Fruit fly (Drosophila melanogaster) whole organism, embryonic: ENCODE data around the gene CalpB.
A peak's percentile ranks its signal among the peaks of the same experiment; 100 is the strongest.

Experiments used
- Aef1 ChIP-seq: fragments of 200-800 bp; sonication (Bioruptor generic); IDR thresholded peaks from 3 replicates; pipeline ENCODE4 v1.3.6; 2022; ENCODE audit warnings: missing biosample characterization, missing genetic modification characterization
- Asciz ChIP-seq: fragments of 200-800 bp; sonication (Bioruptor generic); optimal IDR thresholded peaks from 2 replicates; lab custom pipeline; 2017; ENCODE audit warnings: missing biosample characterization, mild to moderate bottlenecking, missing genetic modification characterization, missing genetic modification reagents
- CG10462 ChIP-seq: fragments of 200-800 bp; sonication (Bioruptor generic); optimal IDR thresholded peaks from 2 replicates; lab custom pipeline; 2016; ENCODE audit warnings: missing biosample characterization, missing genetic modification characterization
- CG11504 ChIP-seq: fragments of 200-800 bp; sonication (Bioruptor generic); optimal IDR thresholded peaks from 3 replicates; lab custom pipeline; 2019; ENCODE audit warnings: missing biosample characterization, mild to moderate bottlenecking, missing genetic modification characterization, moderate library complexity
- CG12236 ChIP-seq: fragments of 200-800 bp; sonication (Bioruptor generic); optimal IDR thresholded peaks from 2 replicates; lab custom pipeline; 2016; ENCODE audit warnings: missing biosample characterization, missing genetic modification characterization
- CG12744 ChIP-seq: fragments of 200-800 bp; sonication (Bioruptor generic); optimal IDR thresholded peaks from 2 replicates; lab custom pipeline; 2016; ENCODE audit warnings: missing biosample characterization, missing genetic modification characterization
- CG13287 ChIP-seq: fragments of 200-800 bp; sonication (Bioruptor generic); IDR thresholded peaks from 2 replicates; pipeline ENCODE4 v1.3.6; 2022; ENCODE audit warnings: missing biosample characterization, missing genetic modification characterization; ENCODE audit not compliant: partially characterized antibody
- CG17359 ChIP-seq: fragments of 200-800 bp; sonication (Bioruptor generic); optimal IDR thresholded peaks from 3 replicates; lab custom pipeline; 2018; ENCODE audit warnings: missing biosample characterization, mild to moderate bottlenecking, missing genetic modification characterization, moderate library complexity
- CG17802 ChIP-seq: fragments of 200-800 bp; sonication (Bioruptor generic); optimal IDR thresholded peaks from 2 replicates; lab custom pipeline; 2018; ENCODE audit warnings: missing biosample characterization, mild to moderate bottlenecking, missing genetic modification characterization, moderate library complexity
- CG2712 ChIP-seq: fragments of 200-800 bp; optimal IDR thresholded peaks from 3 replicates; lab custom pipeline; 2019; ENCODE audit warnings: missing biosample characterization, mild to moderate bottlenecking, missing genetic modification characterization, moderate library complexity
- CG3065 ChIP-seq: fragments of 200-800 bp; sonication (Bioruptor generic); optimal IDR thresholded peaks from 2 replicates; lab custom pipeline; 2016; ENCODE audit warnings: missing biosample characterization, missing genetic modification characterization
- CG3163 ChIP-seq: fragments of 200-800 bp; sonication (Bioruptor generic); optimal IDR thresholded peaks from 3 replicates; lab custom pipeline; 2016; ENCODE audit warnings: missing biosample characterization, missing genetic modification characterization
- CG34376 ChIP-seq: fragments of 200-800 bp; sonication (Bioruptor generic); optimal IDR thresholded peaks from 2 replicates; lab custom pipeline; 2018; ENCODE audit warnings: missing biosample characterization, mild to moderate bottlenecking, missing genetic modification characterization
- CG3726 ChIP-seq: fragments of 200-800 bp; sonication (Bioruptor generic); IDR thresholded peaks from 3 replicates; pipeline ENCODE4, ENCODE4 v1.3.6; 2022; ENCODE audit warnings: missing biosample characterization, missing genetic modification characterization
- CG6791 ChIP-seq: fragments of 200-800 bp; sonication (Bioruptor generic); IDR thresholded peaks from 3 replicates; pipeline ENCODE4 v1.3.6; 2022; ENCODE audit warnings: missing biosample characterization, missing genetic modification characterization; ENCODE audit not compliant: partially characterized antibody
- CG8281 ChIP-seq: fragments of 200-800 bp; sonication (Bioruptor generic); optimal IDR thresholded peaks from 2 replicates; lab custom pipeline; 2018; ENCODE audit warnings: missing biosample characterization, mild to moderate bottlenecking, missing genetic modification characterization, moderate library complexity
- CG8359 ChIP-seq: fragments of 200-800 bp; sonication (Bioruptor generic); optimal IDR thresholded peaks from 2 replicates; lab custom pipeline; 2017; ENCODE audit warnings: missing biosample characterization, mild to moderate bottlenecking, missing genetic modification characterization, borderline replicate concordance
- CG8765 ChIP-seq: fragments of 200-800 bp; sonication (Bioruptor generic); IDR thresholded peaks from 2 replicates; pipeline ENCODE4 v1.3.6; 2022; ENCODE audit warnings: missing biosample characterization, missing genetic modification characterization
- Dad ChIP-seq: fragments of 200-800 bp; sonication (Bioruptor generic); optimal IDR thresholded peaks from 3 replicates; lab custom pipeline; 2016; ENCODE audit warnings: missing biosample characterization, missing genetic modification characterization
- Doc2 ChIP-seq: fragments of 200-800 bp; sonication (Bioruptor generic); IDR thresholded peaks from 2 replicates; pipeline ENCODE4 v1.3.6; 2022; ENCODE audit warnings: missing biosample characterization, missing genetic modification characterization
- Dref ChIP-seq: fragments of 200-800 bp; sonication (Bioruptor generic); IDR thresholded peaks from 2 replicates; pipeline ENCODE4 v1.3.6; 2022; ENCODE audit warnings: missing biosample characterization, missing genetic modification characterization
- E2f1 ChIP-seq: fragments of 200-800 bp; sonication (Bioruptor generic); IDR thresholded peaks from 2 replicates; pipeline ENCODE4 v1.3.6; 2022; ENCODE audit warnings: missing biosample characterization, missing genetic modification characterization
- HmgD ChIP-seq: fragments of 200-800 bp; sonication (Bioruptor generic); optimal IDR thresholded peaks from 3 replicates; lab custom pipeline; 2016; ENCODE audit warnings: missing biosample characterization, missing genetic modification characterization
- Kr ChIP-seq: fragments of 200-800 bp; sonication (Bioruptor generic); optimal IDR thresholded peaks from 2 replicates; lab custom pipeline; 2017; ENCODE audit warnings: missing biosample characterization, mild to moderate bottlenecking, missing genetic modification characterization
- MESR4 ChIP-seq: fragments of 200-800 bp; sonication (Bioruptor generic); optimal IDR thresholded peaks from 2 replicates; lab custom pipeline; 2018; ENCODE audit warnings: missing biosample characterization, mild to moderate bottlenecking, missing genetic modification characterization, moderate library complexity
- NK7.1 ChIP-seq: fragments of 200-800 bp; sonication (Bioruptor generic); optimal IDR thresholded peaks from 3 replicates; lab custom pipeline; 2016; ENCODE audit warnings: missing biosample characterization, missing genetic modification characterization
- PHDP ChIP-seq: fragments of 200-800 bp; sonication (Bioruptor generic); optimal IDR thresholded peaks from 3 replicates; lab custom pipeline; 2018; ENCODE audit warnings: missing biosample characterization, mild to moderate bottlenecking, missing genetic modification characterization, moderate library complexity
- Side ChIP-seq: fragments of 200-800 bp; sonication (Bioruptor generic); optimal IDR thresholded peaks from 2 replicates; lab custom pipeline; 2016; ENCODE audit warnings: missing biosample characterization, missing genetic modification characterization
- abd-A ChIP-seq: fragments of 200-800 bp; sonication (Bioruptor generic); optimal IDR thresholded peaks from 3 replicates; lab custom pipeline; 2019; ENCODE audit warnings: missing biosample characterization, mild to moderate bottlenecking, missing genetic modification characterization, moderate library complexity
- az2 ChIP-seq: fragments of 200-800 bp; sonication (Bioruptor generic); optimal IDR thresholded peaks from 3 replicates; lab custom pipeline; 2016; ENCODE audit warnings: missing biosample characterization, missing genetic modification characterization
- chm ChIP-seq: fragments of 200-800 bp; sonication (Bioruptor generic); IDR thresholded peaks from 2 replicates; pipeline ENCODE4 v1.3.6; 2022; ENCODE audit warnings: missing biosample characterization, missing genetic modification characterization
- chn ChIP-seq: fragments of 200-800 bp; sonication (Bioruptor generic); optimal IDR thresholded peaks from 2 replicates; lab custom pipeline; 2016; ENCODE audit warnings: missing biosample characterization, missing genetic modification characterization
- crc ChIP-seq: fragments of 200-800 bp; sonication (Bioruptor generic); optimal IDR thresholded peaks from 2 replicates; lab custom pipeline; 2016; ENCODE audit warnings: missing biosample characterization, missing genetic modification characterization
- danr ChIP-seq: fragments of 200-800 bp; sonication (Bioruptor generic); IDR thresholded peaks from 2 replicates; pipeline ENCODE4 v1.3.6; 2022; ENCODE audit warnings: missing biosample characterization, missing genetic modification characterization
- dimm ChIP-seq: fragments of 200-800 bp; sonication (Bioruptor generic); IDR thresholded peaks from 2 replicates; pipeline ENCODE4 v1.3.6; 2022; ENCODE audit warnings: missing biosample characterization, missing genetic modification characterization
- fd3F ChIP-seq: fragments of 200-800 bp; sonication (Bioruptor generic); optimal IDR thresholded peaks from 2 replicates; lab custom pipeline; 2018; ENCODE audit warnings: missing biosample characterization, mild to moderate bottlenecking, missing genetic modification characterization, moderate library complexity
- gsb-n ChIP-seq: fragments of 200-800 bp; sonication (Bioruptor generic); optimal IDR thresholded peaks from 3 replicates; lab custom pipeline; 2018; ENCODE audit warnings: missing biosample characterization, mild to moderate bottlenecking, missing genetic modification characterization
- her ChIP-seq: fragments of 200-800 bp; sonication (Bioruptor generic); optimal IDR thresholded peaks from 2 replicates; lab custom pipeline; 2016; ENCODE audit warnings: missing biosample characterization, missing genetic modification characterization
- kay ChIP-seq: fragments of 200-800 bp; sonication (Bioruptor generic); optimal IDR thresholded peaks from 2 replicates; lab custom pipeline; 2016; ENCODE audit warnings: missing biosample characterization, missing genetic modification characterization
- lilli ChIP-seq: fragments of 200-800 bp; sonication (Bioruptor generic); optimal IDR thresholded peaks from 3 replicates; lab custom pipeline; 2016; ENCODE audit warnings: missing biosample characterization, missing genetic modification characterization
- lola ChIP-seq, 3 experiments: fragments of >200 bp in 2 of 3; fragments of 200-800 bp in 1 of 3; sonication (Bioruptor generic) in 1 of 3; optimal IDR thresholded peaks; 2 replicates each; lab custom pipeline; 2017 to 2019; ENCODE audit warnings: missing biosample characterization in 3 of 3, missing genetic modification characterization in 3 of 3, mild to moderate bottlenecking in 1 of 3, moderate library complexity in 1 of 3
- org-1 ChIP-seq: fragments of 200-800 bp; sonication (Bioruptor generic); optimal IDR thresholded peaks from 2 replicates; lab custom pipeline; 2017; ENCODE audit warnings: missing biosample characterization, missing genetic modification characterization
- pfk ChIP-seq: fragments of 200-800 bp; sonication (Bioruptor generic); optimal IDR thresholded peaks from 2 replicates; lab custom pipeline; 2018; ENCODE audit warnings: missing biosample characterization, mild to moderate bottlenecking, missing genetic modification characterization, moderate library complexity
- prd ChIP-seq, 3 experiments: fragments of >200 bp in 2 of 3; fragments of 200-800 bp in 1 of 3; sonication (Bioruptor generic) in 1 of 3; optimal IDR thresholded peaks in 2 of 3; IDR thresholded peaks in 1 of 3; 2 replicates in 2 of 3; 3 replicates in 1 of 3; pipeline versions ENCODE4 v1.3.6 to Lab custom; 2017 to 2022; ENCODE audit warnings: missing biosample characterization in 1 of 3, missing genetic modification characterization in 1 of 3
- seq ChIP-seq: fragments of 200-800 bp; sonication (Bioruptor generic); IDR thresholded peaks from 2 replicates; pipeline ENCODE4 v1.3.6; 2022; ENCODE audit warnings: missing biosample characterization, missing genetic modification characterization
- stc ChIP-seq: fragments of 200-800 bp; sonication (Bioruptor generic); IDR thresholded peaks from 2 replicates; pipeline ENCODE4 v1.3.6; 2022; ENCODE audit warnings: missing biosample characterization, missing genetic modification characterization
- tio ChIP-seq: fragments of 200-800 bp; sonication (Bioruptor generic); optimal IDR thresholded peaks from 2 replicates; lab custom pipeline; 2017; ENCODE audit warnings: missing biosample characterization, missing genetic modification characterization, inconsistent platforms
- tna ChIP-seq: fragments of 200-800 bp; sonication (Bioruptor generic); IDR thresholded peaks from 2 replicates; pipeline ENCODE4 v1.3.6; 2022; ENCODE audit warnings: missing biosample characterization, missing genetic modification characterization; ENCODE audit not compliant: partially characterized antibody
- unpg ChIP-seq: fragments of 200-800 bp; sonication (Bioruptor generic); optimal IDR thresholded peaks from 3 replicates; lab custom pipeline; 2018; ENCODE audit warnings: missing biosample characterization, mild to moderate bottlenecking, missing genetic modification characterization, moderate library complexity

Gene CalpB

dm6 chr3L:9888630-9889130 is at the start of gene CalpB, which contains the start of gene Taf2 (continued):
- peak; percentile 27 for TF ChIP-seq Dad (GFP tag; lab: Kevin White, UChicago)
- TF ChIP-seq chn, result peak; percentile 58
- peak; percentile 64 for TF ChIP-seq CG8359 (GFP tag; lab: Kevin White, UChicago)
- TF ChIP-seq HmgD, result peak; percentile 11
- TF ChIP-seq stc (GFP tag; lab: Robert Waterston, UW), result peak; percentile 86
- no peak for TF ChIP-seq pfk
- peak in 1 of 3 experiments; percentile 89 for TF ChIP-seq lola (GFP tag; optimal IDR thresholded peaks at IDR 0.05; lab: Kevin White, UChicago)
- no peak for TF ChIP-seq prd (optimal IDR thresholded peaks at IDR 0.05; lab: Kevin White, UChicago)
- peak; percentile 78; the same call in 2 of the 3 replicates for TF ChIP-seq prd (GFP tag; IDR thresholded peaks at IDR 0.05; lab: Robert Waterston, UW)
- TF ChIP-seq CG13287 (GFP tag; lab: Robert Waterston, UW), result peak; percentile 29
- TF ChIP-seq CG3163 (GFP tag; lab: Kevin White, UChicago), result peak; percentile 42
- TF ChIP-seq CG17802 (tag; lab: Kevin White, UChicago), result peak; percentile 29
- TF ChIP-seq Kr, result no peak
- TF ChIP-seq dimm (GFP tag; lab: Robert Waterston, UW), result peak; percentile 44; the same call in 1 of the 2 replicates
- peak; percentile 59; the same call in 1 of the 2 replicates for TF ChIP-seq danr (GFP tag; lab: Robert Waterston, UW)
- peak; percentile 91 for TF ChIP-seq gsb-n
- peak; percentile 56; the same call in 1 of the 2 replicates for TF ChIP-seq seq
- TF ChIP-seq CG12236, result no peak
- TF ChIP-seq crc (GFP tag; lab: Kevin White, UChicago), result no peak
- no peak for TF ChIP-seq CG3065
- peak; percentile 74 for TF ChIP-seq Asciz (GFP tag; lab: Kevin White, UChicago)
- TF ChIP-seq tna (GFP tag; lab: Robert Waterston, UW), result no peak
- peak; percentile 76 for TF ChIP-seq Aef1 (GFP tag; lab: Robert Waterston, UW)
- TF ChIP-seq CG8281 (tag; lab: Kevin White, UChicago), result peak; percentile 73
- peak; percentile 86 for TF ChIP-seq unpg (GFP tag; lab: Kevin White, UChicago)
- peak; percentile 34; the same call in 1 of the 3 replicates for TF ChIP-seq CG6791 (GFP tag; lab: Robert Waterston, UW)
- no peak for TF ChIP-seq Doc2
- TF ChIP-seq PHDP (tag; lab: Kevin White, UChicago), result peak; percentile 90
- no peak for TF ChIP-seq her (GFP tag; lab: Kevin White, UChicago)
- TF ChIP-seq kay (GFP tag; lab: Kevin White, UChicago), result peak; percentile 96
- TF ChIP-seq CG17359 (tag; lab: Kevin White, UChicago), result peak; percentile 87
- TF ChIP-seq CG11504 (tag; lab: Kevin White, UChicago), result peak; percentile 96
- TF ChIP-seq Dref (GFP tag; lab: Robert Waterston, UW), result no peak
- TF ChIP-seq abd-A (tag; lab: Kevin White, UChicago), result no peak
- no peak for TF ChIP-seq CG12744 (GFP tag; lab: Kevin White, UChicago)
- TF ChIP-seq CG10462 (GFP tag; lab: Kevin White, UChicago), result peak; percentile 67
- TF ChIP-seq CG8765 (GFP tag; lab: Robert Waterston, UW), result no peak
- no peak for TF ChIP-seq NK7.1
- TF ChIP-seq CG34376 (GFP tag; lab: Kevin White, UChicago), result peak; percentile 36
- TF ChIP-seq E2f1, result peak; percentile 81
- peak; percentile 69 for TF ChIP-seq org-1
- TF ChIP-seq MESR4, result no peak
- TF ChIP-seq CG2712 (tag; lab: Kevin White, UChicago), result peak; percentile 94
- TF ChIP-seq lilli (GFP tag; lab: Kevin White, UChicago), result peak; percentile 73
- no peak for TF ChIP-seq tio (GFP tag; lab: Kevin White, UChicago)
- no peak for TF ChIP-seq Side
- peak; percentile 5; the same call in 1 of the 3 replicates for TF ChIP-seq CG3726 (GFP tag; lab: Robert Waterston, UW)
- peak; percentile 59; the same call in 1 of the 2 replicates for TF ChIP-seq chm (GFP tag; lab: Robert Waterston, UW)
- TF ChIP-seq az2 (GFP tag; lab: Kevin White, UChicago), result peak; percentile 82
- peak; percentile 83 for TF ChIP-seq fd3F (GFP tag; lab: Kevin White, UChicago)
